Fruit fly (Drosophila melanogaster) whole organism, embryonic: ENCODE results near the gene CG7295.
A peak's percentile ranks its signal among the peaks of the same experiment; 100 is the strongest.

Experiments
- Aef1 ChIP-seq: fragments of 200-800 bp; sonication (Bioruptor generic); IDR thresholded peaks from 3 replicates; pipeline ENCODE4 v1.3.6; 2022; ENCODE audit warnings: missing biosample characterization, missing genetic modification characterization
- B-H1 ChIP-seq: fragments of 200-800 bp; sonication (Bioruptor generic); IDR thresholded peaks from 3 replicates; pipeline ENCODE4 v1.3.6; 2022; ENCODE audit warnings: missing biosample characterization, missing genetic modification characterization
- Bteb2 ChIP-seq: fragments of 200-800 bp; sonication (Bioruptor generic); optimal IDR thresholded peaks from 2 replicates; lab custom pipeline; 2016; ENCODE audit warnings: missing biosample characterization, missing genetic modification characterization
- CG10366 ChIP-seq: fragments of 200-800 bp; sonication (Bioruptor generic); IDR thresholded peaks from 2 replicates; pipeline ENCODE4 v1.3.6; 2022; ENCODE audit warnings: missing biosample characterization, missing genetic modification characterization
- CG10654 ChIP-seq: fragments of 200-800 bp; sonication (Bioruptor generic); optimal IDR thresholded peaks from 2 replicates; lab custom pipeline; 2016; ENCODE audit warnings: missing biosample characterization, missing genetic modification characterization
- CG11695 ChIP-seq: fragments of 200-800 bp; sonication (Bioruptor generic); IDR thresholded peaks from 3 replicates; pipeline ENCODE4 v1.3.6; 2022; ENCODE audit warnings: missing biosample characterization, missing genetic modification characterization
- CG12104 ChIP-seq: fragments of 200-800 bp; sonication (Bioruptor generic); optimal IDR thresholded peaks from 3 replicates; lab custom pipeline; 2016; ENCODE audit warnings: missing biosample characterization, missing genetic modification characterization
- CG13775 ChIP-seq: fragments of 200-800 bp; sonication (Bioruptor generic); optimal IDR thresholded peaks from 3 replicates; lab custom pipeline; 2017; ENCODE audit warnings: missing biosample characterization, mild to moderate bottlenecking, missing genetic modification characterization
- CG14710 ChIP-seq: fragments of 200-800 bp; sonication (Bioruptor generic); optimal IDR thresholded peaks from 3 replicates; lab custom pipeline; 2019; ENCODE audit warnings: missing biosample characterization, mild to moderate bottlenecking, missing genetic modification characterization, moderate library complexity
- CG15479 ChIP-seq: fragments of 200-800 bp; sonication (Bioruptor generic); optimal IDR thresholded peaks from 3 replicates; lab custom pipeline; 2019; ENCODE audit warnings: missing biosample characterization, mild to moderate bottlenecking, missing genetic modification characterization, moderate library complexity
- CG17361 ChIP-seq: fragments of 200-800 bp; sonication (Bioruptor generic); IDR thresholded peaks from 3 replicates; pipeline ENCODE4 v1.3.6; 2022; ENCODE audit warnings: missing biosample characterization, missing genetic modification characterization
- CG2202 ChIP-seq: fragments of 200-800 bp; sonication (Bioruptor generic); optimal IDR thresholded peaks from 2 replicates; lab custom pipeline; 2018; ENCODE audit warnings: missing biosample characterization, mild to moderate bottlenecking, missing genetic modification characterization
- CG32772 ChIP-seq: fragments of 200-800 bp; sonication (Bioruptor generic); IDR thresholded peaks from 2 replicates; pipeline ENCODE4 v1.3.6; 2022; ENCODE audit warnings: missing biosample characterization, missing genetic modification characterization
- CG4328 ChIP-seq: fragments of 200-800 bp; sonication (Bioruptor generic); optimal IDR thresholded peaks from 3 replicates; lab custom pipeline; 2017; ENCODE audit warnings: missing biosample characterization, missing genetic modification reagents, missing genetic modification characterization
- CG6272 ChIP-seq: fragments of 200-800 bp; sonication (Bioruptor generic); IDR thresholded peaks from 2 replicates; pipeline ENCODE4 v1.3.6; 2022; ENCODE audit warnings: missing biosample characterization, missing genetic modification characterization
- CG7556 ChIP-seq: fragments of 200-800 bp; sonication (Bioruptor generic); optimal IDR thresholded peaks from 2 replicates; lab custom pipeline; 2017; ENCODE audit warnings: missing biosample characterization, mild to moderate bottlenecking, missing genetic modification characterization
- CG8478 ChIP-seq: fragments of >200 bp; optimal IDR thresholded peaks from 2 replicates; lab custom pipeline; 2018
- CG8924 ChIP-seq: fragments of 200-800 bp; optimal IDR thresholded peaks from 3 replicates; lab custom pipeline; 2019; ENCODE audit warnings: missing biosample characterization, mild to moderate bottlenecking, missing genetic modification characterization, moderate library complexity
- Dp ChIP-seq: fragments of 200-800 bp; sonication (Bioruptor generic); optimal IDR thresholded peaks from 2 replicates; lab custom pipeline; 2018; ENCODE audit warnings: missing biosample characterization, mild to moderate bottlenecking, missing genetic modification characterization, moderate library complexity
- Ets65A ChIP-seq: fragments of 200-800 bp; sonication (Bioruptor generic); peaks from one replicate; lab custom pipeline; 2016; ENCODE audit warnings: missing biosample characterization, missing genetic modification characterization
- HLH4C ChIP-seq: fragments of 200-800 bp; sonication (Bioruptor generic); IDR thresholded peaks from 3 replicates; pipeline ENCODE4 v1.3.6; 2022; ENCODE audit warnings: missing biosample characterization, missing genetic modification characterization; ENCODE audit not compliant: partially characterized antibody
- HLHmδ ChIP-seq: fragments of 200-800 bp; sonication (Bioruptor generic); optimal IDR thresholded peaks from 2 replicates; lab custom pipeline; 2018; ENCODE audit warnings: missing biosample characterization, mild to moderate bottlenecking, missing genetic modification characterization, moderate library complexity
- Hr51 ChIP-seq, 2 experiments: fragments of 200-800 bp; sonication (Bioruptor generic); optimal IDR thresholded peaks; 2 replicates in 1 of 2; 3 replicates in 1 of 2; lab custom pipeline; 2016 to 2018; ENCODE audit warnings: missing biosample characterization in 2 of 2, missing genetic modification characterization in 2 of 2, mild to moderate bottlenecking in 1 of 2, moderate library complexity in 1 of 2
- MTF-1 ChIP-seq: fragments of 200-800 bp; sonication (Bioruptor generic); optimal IDR thresholded peaks from 2 replicates; lab custom pipeline; 2018; ENCODE audit warnings: missing biosample characterization, mild to moderate bottlenecking, missing genetic modification characterization, borderline replicate concordance
- NC2α ChIP-seq: fragments of 200-800 bp; sonication (Bioruptor generic); optimal IDR thresholded peaks from 2 replicates; lab custom pipeline; 2016; ENCODE audit warnings: missing biosample characterization, missing genetic modification characterization
- Oaz ChIP-seq: fragments of 200-800 bp; sonication (Bioruptor generic); IDR thresholded peaks from 2 replicates; pipeline ENCODE4 v1.3.6; 2022; ENCODE audit warnings: missing biosample characterization, missing genetic modification characterization
- Six4 ChIP-seq: fragments of 200-800 bp; sonication (Bioruptor generic); optimal IDR thresholded peaks from 2 replicates; lab custom pipeline; 2016; ENCODE audit warnings: missing biosample characterization, missing genetic modification characterization
- Vsx1 ChIP-seq: fragments of 200-800 bp; sonication (Bioruptor generic); optimal IDR thresholded peaks from 2 replicates; lab custom pipeline; 2017; ENCODE audit warnings: missing biosample characterization, mild to moderate bottlenecking, missing genetic modification characterization, missing genetic modification reagents
- ac ChIP-seq: fragments of 200-800 bp; sonication (Bioruptor generic); optimal IDR thresholded peaks from 3 replicates; lab custom pipeline; 2017; ENCODE audit warnings: missing biosample characterization, mild to moderate bottlenecking, missing genetic modification characterization
- az2 ChIP-seq: fragments of 200-800 bp; sonication (Bioruptor generic); optimal IDR thresholded peaks from 3 replicates; lab custom pipeline; 2016; ENCODE audit warnings: missing biosample characterization, missing genetic modification characterization
- bcd ChIP-seq: fragments of 200-800 bp; sonication (Bioruptor generic); optimal IDR thresholded peaks from 2 replicates; lab custom pipeline; 2017; ENCODE audit warnings: missing biosample characterization, mild to moderate bottlenecking, missing genetic modification characterization
- br ChIP-seq: fragments of >200 bp; optimal IDR thresholded peaks from 2 replicates; lab custom pipeline; 2017
- ftz-f1 ChIP-seq: fragments of 200-800 bp; sonication (Bioruptor generic); optimal IDR thresholded peaks from 2 replicates; lab custom pipeline; 2016; ENCODE audit warnings: missing biosample characterization, missing genetic modification characterization
- gce ChIP-seq: fragments of 200-800 bp; sonication (Bioruptor generic); IDR thresholded peaks from 3 replicates; pipeline ENCODE4 v1.3.6; 2022; ENCODE audit warnings: missing biosample characterization, missing genetic modification characterization
- gsb ChIP-seq: fragments of 200-800 bp; sonication (Bioruptor generic); IDR thresholded peaks from 2 replicates; pipeline ENCODE4 v1.3.6; 2022; ENCODE audit warnings: missing biosample characterization, missing genetic modification characterization
- her ChIP-seq: fragments of 200-800 bp; sonication (Bioruptor generic); optimal IDR thresholded peaks from 2 replicates; lab custom pipeline; 2016; ENCODE audit warnings: missing biosample characterization, missing genetic modification characterization
- hkb ChIP-seq, 2 experiments: fragments of 200-800 bp in 1 of 2; fragments of >200 bp in 1 of 2; sonication (Bioruptor generic) in 1 of 2; IDR thresholded peaks in 1 of 2; optimal IDR thresholded peaks in 1 of 2; 2 replicates each; pipeline versions ENCODE4 v1.3.6 to Lab custom; 2017 to 2022; ENCODE audit warnings: missing biosample characterization in 1 of 2, missing genetic modification characterization in 1 of 2
- lilli ChIP-seq: fragments of 200-800 bp; sonication (Bioruptor generic); optimal IDR thresholded peaks from 3 replicates; lab custom pipeline; 2016; ENCODE audit warnings: missing biosample characterization, missing genetic modification characterization
- mirr ChIP-seq: fragments of 200-800 bp; sonication (Bioruptor generic); optimal IDR thresholded peaks from 3 replicates; lab custom pipeline; 2018; ENCODE audit warnings: missing biosample characterization, mild to moderate bottlenecking, missing genetic modification characterization
- pho ChIP-seq: fragments of 200-800 bp; sonication (Bioruptor generic); optimal IDR thresholded peaks from 2 replicates; lab custom pipeline; 2016; ENCODE audit warnings: missing biosample characterization, missing genetic modification characterization
- pita ChIP-seq: fragments of 200-800 bp; sonication (Bioruptor generic); optimal IDR thresholded peaks from 2 replicates; lab custom pipeline; 2017; ENCODE audit warnings: missing biosample characterization, mild to moderate bottlenecking, missing genetic modification characterization
- row ChIP-seq: fragments of 200-800 bp; sonication (Bioruptor generic); IDR thresholded peaks from 3 replicates; pipeline ENCODE4 v1.3.6; 2022; ENCODE audit warnings: missing biosample characterization, missing genetic modification characterization
- run ChIP-seq: fragments of 200-800 bp; sonication (Bioruptor generic); optimal IDR thresholded peaks from 3 replicates; lab custom pipeline; 2018; ENCODE audit warnings: missing biosample characterization, mild to moderate bottlenecking, missing genetic modification characterization
- sna ChIP-seq: fragments of 200-800 bp; sonication (Bioruptor generic); IDR thresholded peaks from 2 replicates; pipeline ENCODE4 v1.3.6; 2022; ENCODE audit warnings: missing biosample characterization, missing genetic modification characterization; ENCODE audit not compliant: partially characterized antibody
- sqz ChIP-seq: fragments of 200-800 bp; sonication (Bioruptor generic); optimal IDR thresholded peaks from 3 replicates; lab custom pipeline; 2018; ENCODE audit warnings: missing biosample characterization, mild to moderate bottlenecking, missing genetic modification characterization
- sr ChIP-seq: fragments of 200-800 bp; sonication (Bioruptor generic); IDR thresholded peaks from 3 replicates; pipeline ENCODE4 v1.3.6; 2022; ENCODE audit warnings: missing biosample characterization, missing genetic modification characterization
- stc ChIP-seq: fragments of 200-800 bp; sonication (Bioruptor generic); IDR thresholded peaks from 2 replicates; pipeline ENCODE4 v1.3.6; 2022; ENCODE audit warnings: missing biosample characterization, missing genetic modification characterization
- ttk ChIP-seq: fragments of 200-800 bp; sonication (Bioruptor generic); IDR thresholded peaks from 2 replicates; pipeline ENCODE4 v2.1.2; 2022; ENCODE audit warnings: missing biosample characterization, missing genetic modification characterization
- unpg ChIP-seq: fragments of 200-800 bp; sonication (Bioruptor generic); optimal IDR thresholded peaks from 3 replicates; lab custom pipeline; 2018; ENCODE audit warnings: missing biosample characterization, mild to moderate bottlenecking, missing genetic modification characterization, moderate library complexity
- zen ChIP-seq: fragments of 200-800 bp; sonication (Bioruptor generic); optimal IDR thresholded peaks from 3 replicates; lab custom pipeline; 2018; ENCODE audit warnings: missing biosample characterization, mild to moderate bottlenecking, missing genetic modification characterization, moderate library complexity

CG7295 gene

dm6 chr2L:1884409-1885082 lies 14.9 kb downstream of the CG7295 start, which contains the start of gene Wdr62 (continued):
- TF ChIP-seq Vsx1 (GFP tag; lab: Kevin White, UChicago): peak; percentile 90
- TF ChIP-seq CG15479 (GFP tag; lab: Kevin White, UChicago): peak; percentile 23
- peak; percentile 77 for TF ChIP-seq CG14710 (tag; lab: Kevin White, UChicago)
- TF ChIP-seq HLH4C: peak; percentile 64
- TF ChIP-seq CG12104: peak; percentile 0
- no peak for TF ChIP-seq CG13775 (GFP tag; lab: Kevin White, UChicago)
- peak; percentile 48; the same call in 1 of the 2 replicates for TF ChIP-seq stc (GFP tag; lab: Robert Waterston, UW)
- peak; percentile 23 for TF ChIP-seq CG7556
- TF ChIP-seq Hr51 (GFP tag; optimal IDR thresholded peaks at IDR 0.05; lab: Kevin White, UChicago): peak in 1 of 2 experiments; percentile 63
- TF ChIP-seq mirr (GFP tag; lab: Kevin White, UChicago): peak; percentile 74
- TF ChIP-seq CG17361 (GFP tag; lab: Robert Waterston, UW): peak; percentile 42; the same call in 1 of the 3 replicates
- TF ChIP-seq pho (GFP tag; lab: Kevin White, UChicago): peak; percentile 40
- no peak for TF ChIP-seq br (lab: Kevin White, UChicago)
- peak; percentile 40; the same call in 1 of the 2 replicates for TF ChIP-seq gsb (GFP tag; lab: Robert Waterston, UW)
- peak; percentile 9 for TF ChIP-seq Bteb2
- TF ChIP-seq ac: no peak
- TF ChIP-seq az2 (GFP tag; lab: Kevin White, UChicago): peak; percentile 6
- TF ChIP-seq Dp (GFP tag; lab: Kevin White, UChicago): peak; percentile 79
- peak; percentile 44 for TF ChIP-seq CG8478 (lab: Kevin White, UChicago)
- TF ChIP-seq CG8924 (tag; lab: Kevin White, UChicago): peak; percentile 65
- peak; percentile 46 for TF ChIP-seq unpg
- peak; percentile 22 for TF ChIP-seq CG4328 (GFP tag; lab: Kevin White, UChicago)
- TF ChIP-seq zen: peak; percentile 55
- TF ChIP-seq CG32772 (GFP tag; lab: Robert Waterston, UW): no peak
- peak; percentile 77 for TF ChIP-seq HLHmδ (GFP tag; lab: Kevin White, UChicago)
- TF ChIP-seq Ets65A (GFP tag; lab: Kevin White, UChicago): no peak
- TF ChIP-seq hkb (optimal IDR thresholded peaks at IDR 0.05; lab: Kevin White, UChicago): no peak
- peak; percentile 60 for TF ChIP-seq hkb (GFP tag; IDR thresholded peaks at IDR 0.05; lab: Robert Waterston, UW)
- peak; percentile 38; the same call in 1 of the 3 replicates for TF ChIP-seq sr (GFP tag; lab: Robert Waterston, UW)
- no peak for TF ChIP-seq CG10654
- TF ChIP-seq CG2202 (tag; lab: Kevin White, UChicago): peak; percentile 9
- no peak for TF ChIP-seq B-H1
- peak; percentile 70 for TF ChIP-seq her (GFP tag; lab: Kevin White, UChicago)
- TF ChIP-seq Aef1 (GFP tag; lab: Robert Waterston, UW): no peak
- peak; percentile 18; the same call in 1 of the 3 replicates for TF ChIP-seq row
- TF ChIP-seq CG6272 (GFP tag; lab: Robert Waterston, UW): no peak
- TF ChIP-seq sqz (GFP tag; lab: Kevin White, UChicago): no peak
- TF ChIP-seq run (tag; lab: Kevin White, UChicago): peak; percentile 22
- no peak for TF ChIP-seq ttk (GFP tag; lab: Robert Waterston, UW)
- no peak; the same call in 2 of the 3 replicates for TF ChIP-seq gce (GFP tag; lab: Robert Waterston, UW)
- TF ChIP-seq lilli: peak; percentile 34
- TF ChIP-seq CG10366: no peak
- no peak for TF ChIP-seq NC2α (GFP tag; lab: Kevin White, UChicago)
- TF ChIP-seq MTF-1 (GFP tag; lab: Kevin White, UChicago): peak; percentile 51
- TF ChIP-seq pita: peak; percentile 45
- TF ChIP-seq sna (GFP tag; lab: Robert Waterston, UW): peak; percentile 50; the same call in 1 of the 2 replicates
- peak; percentile 53; the same call in 1 of the 3 replicates for TF ChIP-seq CG11695 (GFP tag; lab: Robert Waterston, UW)
- no peak for TF ChIP-seq Oaz (GFP tag; lab: Robert Waterston, UW)
- TF ChIP-seq bcd (GFP tag; lab: Kevin White, UChicago): peak; percentile 43
- TF ChIP-seq ftz-f1 (GFP tag; lab: Kevin White, UChicago): peak; percentile 74
- TF ChIP-seq Six4 (GFP tag; lab: Kevin White, UChicago): no peak
